ENCODE assay signal across 1 fruit fly cellular context in the genomic region with DNA sequence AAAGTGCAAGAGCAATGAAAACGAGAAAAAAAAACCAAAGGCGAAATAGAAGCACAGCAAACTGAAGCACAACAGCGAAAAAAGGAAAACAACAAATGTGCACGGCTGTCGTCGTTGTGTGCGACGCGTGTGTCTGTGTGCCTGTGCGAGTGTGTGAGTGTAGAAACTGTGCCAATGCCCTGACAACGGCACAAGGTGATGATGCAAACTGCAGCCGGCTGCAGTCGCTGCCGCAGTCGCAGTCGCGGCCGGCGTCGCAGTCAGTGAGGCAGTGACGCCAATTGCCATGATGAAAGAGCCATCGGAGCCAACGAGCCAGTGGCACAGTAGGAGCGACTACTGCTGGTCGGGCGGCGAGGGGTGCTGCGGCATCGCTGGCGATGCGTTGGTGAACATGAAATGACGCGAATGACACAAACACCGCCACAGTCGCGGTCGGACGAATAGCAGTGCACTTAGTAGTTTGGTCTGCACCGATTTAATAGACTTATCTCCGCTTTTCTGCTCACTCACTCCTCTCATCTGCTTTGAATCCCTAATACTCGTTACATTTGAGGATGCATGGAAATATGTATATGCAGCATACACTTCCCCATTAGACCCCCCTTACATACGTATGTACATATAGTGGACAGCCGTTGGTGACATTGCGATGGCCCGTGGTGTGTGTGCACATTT.
A peak's percentile ranks its signal among the peaks of the same experiment; 100 is the strongest.
TF ChIP-seq lines count a peak whose summit lies in the region.

No protein-coding gene starts in this region.

TF ChIP-seq in whole organism, embryonic, 481 proteins besides CTCF, POLR2A, EP300 and RAD21 (continued from another document):
- no peak for TF ChIP-seq CG4730 (GFP tag; IDR thresholded peaks at IDR 0.05; lab: Robert Waterston, UW)
- no peak for TF ChIP-seq Sry-β (GFP tag; optimal IDR thresholded peaks at IDR 0.05; lab: Kevin White, UChicago)
- TF ChIP-seq CG9817 (tag; optimal IDR thresholded peaks at IDR 0.05; lab: Kevin White, UChicago) = peak; percentile 15
- TF ChIP-seq Bdp1 (GFP tag; optimal IDR thresholded peaks at IDR 0.05; lab: Kevin White, UChicago) = no peak
- peak; percentile 61 for TF ChIP-seq NfI (GFP tag; optimal IDR thresholded peaks at IDR 0.05; lab: Kevin White, UChicago)
- no peak for TF ChIP-seq Ada2b (GFP tag; IDR thresholded peaks at IDR 0.05; lab: Robert Waterston, UW)
- no peak for TF ChIP-seq CG13624 (GFP tag; optimal IDR thresholded peaks at IDR 0.05; lab: Kevin White, UChicago)
- no peak for TF ChIP-seq CG33557 (GFP tag; optimal IDR thresholded peaks at IDR 0.05; lab: Kevin White, UChicago)
- no peak for TF ChIP-seq CG17568 (GFP tag; optimal IDR thresholded peaks at IDR 0.05; lab: Kevin White, UChicago)
- TF ChIP-seq ham (GFP tag; IDR thresholded peaks at IDR 0.05; lab: Robert Waterston, UW) = no peak
- TF ChIP-seq Sox102F (GFP tag; optimal IDR thresholded peaks at IDR 0.05; lab: Kevin White, UChicago) = peak; percentile 80
- TF ChIP-seq ttk (GFP tag; IDR thresholded peaks at IDR 0.05; lab: Robert Waterston, UW) = peak; percentile 54; the same call in 1 of the 2 replicates
- no peak for TF ChIP-seq psq (GFP tag; optimal IDR thresholded peaks at IDR 0.05; lab: Kevin White, UChicago)
- 0 out of 2 replicates have a peak, but pooled peaks have one; percentile 16 for TF ChIP-seq peb (GFP tag; IDR thresholded peaks at IDR 0.05; lab: Robert Waterston, UW)
- TF ChIP-seq Atf6 (GFP tag; IDR thresholded peaks at IDR 0.05; lab: Robert Waterston, UW) = no peak
- TF ChIP-seq btn (GFP tag; optimal IDR thresholded peaks at IDR 0.05; lab: Kevin White, UChicago) = no peak
- TF ChIP-seq Fer3 (tag; optimal IDR thresholded peaks at IDR 0.05; lab: Kevin White, UChicago) = peak; percentile 10
- TF ChIP-seq maf-S (GFP tag; optimal IDR thresholded peaks at IDR 0.05; lab: Kevin White, UChicago) = no peak
- TF ChIP-seq zen (tag; optimal IDR thresholded peaks at IDR 0.05; lab: Kevin White, UChicago) = no peak
- no peak for TF ChIP-seq NC2β (GFP tag; optimal IDR thresholded peaks at IDR 0.05; lab: Kevin White, UChicago)
- no peak for TF ChIP-seq zfh2 (GFP tag; optimal IDR thresholded peaks at IDR 0.05; lab: Kevin White, UChicago)
- TF ChIP-seq tap (tag; optimal IDR thresholded peaks at IDR 0.05; lab: Kevin White, UChicago) = peak; percentile 74
- TF ChIP-seq grau (tag; optimal IDR thresholded peaks at IDR 0.05; lab: Kevin White, UChicago) = peak; percentile 57
- TF ChIP-seq Nf-YC (tag; optimal IDR thresholded peaks at IDR 0.05; lab: Kevin White, UChicago) = peak; percentile 47
- no peak for TF ChIP-seq CG12942 (GFP tag; optimal IDR thresholded peaks at IDR 0.05; lab: Kevin White, UChicago)
- peak; percentile 61 for TF ChIP-seq tgo (GFP tag; IDR thresholded peaks at IDR 0.05; lab: Robert Waterston, UW)
- peak; percentile 24; the same call in 1 of the 2 replicates for TF ChIP-seq dimm (GFP tag; IDR thresholded peaks at IDR 0.05; lab: Robert Waterston, UW)
- TF ChIP-seq CG34224 (GFP tag; IDR thresholded peaks at IDR 0.05; lab: Robert Waterston, UW; ENCODE audit: partially characterized antibody) = no peak
- TF ChIP-seq Hand (GFP tag; optimal IDR thresholded peaks at IDR 0.05; lab: Kevin White, UChicago) = no peak
- TF ChIP-seq CG11093 (GFP tag; IDR thresholded peaks at IDR 0.05; lab: Robert Waterston, UW) = peak; percentile 58; the same call in 1 of the 3 replicates
- peak; percentile 40 for TF ChIP-seq CG3407 (GFP tag; optimal IDR thresholded peaks at IDR 0.05; lab: Kevin White, UChicago)
- no peak for TF ChIP-seq CG7987 (GFP tag; optimal IDR thresholded peaks at IDR 0.05; lab: Kevin White, UChicago)
- TF ChIP-seq seq (GFP tag; IDR thresholded peaks at IDR 0.05; lab: Robert Waterston, UW) = peak; percentile 59; the same call in 1 of the 2 replicates
- peak; percentile 38 for TF ChIP-seq CG9609 (GFP tag; optimal IDR thresholded peaks at IDR 0.05; lab: Kevin White, UChicago)
